Fruit fly (Drosophila melanogaster) whole organism, embryonic: ENCODE results near the gene Arc42.

Source experiments
- ATbp ChIP-seq: fragments of 200-800 bp; sonication (Bioruptor generic); optimal IDR thresholded peaks from 2 replicates; lab custom pipeline; 2017; ENCODE audit warnings: missing biosample characterization, mild to moderate bottlenecking, missing genetic modification characterization, missing genetic modification reagents
- CG10565 ChIP-seq: fragments of 200-800 bp; sonication (Bioruptor generic); optimal IDR thresholded peaks from 3 replicates; lab custom pipeline; 2016; ENCODE audit warnings: missing biosample characterization, mild to moderate bottlenecking, missing genetic modification characterization
- CG10979 ChIP-seq: fragments of 200-800 bp; sonication (Bioruptor generic); optimal IDR thresholded peaks from 2 replicates; lab custom pipeline; 2018; ENCODE audit warnings: missing biosample characterization, mild to moderate bottlenecking, missing genetic modification characterization, moderate library complexity
- CG12942 ChIP-seq: fragments of 200-800 bp; sonication (Bioruptor generic); optimal IDR thresholded peaks from 3 replicates; lab custom pipeline; 2016; ENCODE audit warnings: missing biosample characterization, missing genetic modification characterization
- CG13296 ChIP-seq: fragments of 200-800 bp; sonication (Bioruptor generic); optimal IDR thresholded peaks from 3 replicates; lab custom pipeline; 2018; ENCODE audit warnings: missing biosample characterization, mild to moderate bottlenecking, missing genetic modification characterization
- CG14014 ChIP-seq: fragments of 200-800 bp; sonication (Bioruptor generic); IDR thresholded peaks from 2 replicates; pipeline ENCODE4 v1.3.6; 2022; ENCODE audit warnings: missing biosample characterization, missing genetic modification characterization
- CG14441 ChIP-seq: fragments of 200-800 bp; sonication (Bioruptor generic); IDR thresholded peaks from 2 replicates; pipeline ENCODE4 v1.3.6; 2022; ENCODE audit warnings: missing biosample characterization, missing genetic modification characterization
- CG17385 ChIP-seq: fragments of 200-800 bp; sonication (Bioruptor generic); optimal IDR thresholded peaks from 3 replicates; lab custom pipeline; 2018; ENCODE audit warnings: missing biosample characterization, mild to moderate bottlenecking, missing genetic modification characterization
- CG17829 ChIP-seq: fragments of 200-800 bp; optimal IDR thresholded peaks from 2 replicates; lab custom pipeline; 2019; ENCODE audit warnings: missing biosample characterization, mild to moderate bottlenecking, missing genetic modification characterization, moderate library complexity
- CG2116 ChIP-seq: fragments of 200-800 bp; sonication (Bioruptor generic); optimal IDR thresholded peaks from 3 replicates; lab custom pipeline; 2018; ENCODE audit warnings: missing biosample characterization, mild to moderate bottlenecking, missing genetic modification characterization
- CG2678 ChIP-seq: fragments of 200-800 bp; sonication (Bioruptor generic); optimal IDR thresholded peaks from 3 replicates; lab custom pipeline; 2019; ENCODE audit warnings: missing biosample characterization, mild to moderate bottlenecking, missing genetic modification characterization, moderate library complexity
- CG3065 ChIP-seq: fragments of 200-800 bp; sonication (Bioruptor generic); optimal IDR thresholded peaks from 2 replicates; lab custom pipeline; 2016; ENCODE audit warnings: missing biosample characterization, missing genetic modification characterization
- CG3726 ChIP-seq: fragments of 200-800 bp; sonication (Bioruptor generic); IDR thresholded peaks from 3 replicates; pipeline ENCODE4, ENCODE4 v1.3.6; 2022; ENCODE audit warnings: missing biosample characterization, missing genetic modification characterization
- CG4820 ChIP-seq: fragments of 200-800 bp; sonication (Bioruptor generic); optimal IDR thresholded peaks from 3 replicates; lab custom pipeline; 2016; ENCODE audit warnings: missing biosample characterization, missing genetic modification characterization
- CG8281 ChIP-seq: fragments of 200-800 bp; sonication (Bioruptor generic); optimal IDR thresholded peaks from 2 replicates; lab custom pipeline; 2018; ENCODE audit warnings: missing biosample characterization, mild to moderate bottlenecking, missing genetic modification characterization, moderate library complexity
- CkIIα-i1 ChIP-seq: fragments of 200-800 bp; sonication (Bioruptor generic); IDR thresholded peaks from 2 replicates; pipeline ENCODE4 v1.3.6; 2022; ENCODE audit warnings: missing biosample characterization, missing genetic modification characterization
- Dek ChIP-seq: fragments of 200-800 bp; sonication (Bioruptor generic); optimal IDR thresholded peaks from 3 replicates; lab custom pipeline; 2019; ENCODE audit warnings: missing biosample characterization, mild to moderate bottlenecking, missing genetic modification characterization, moderate library complexity
- Dp ChIP-seq: fragments of 200-800 bp; sonication (Bioruptor generic); optimal IDR thresholded peaks from 2 replicates; lab custom pipeline; 2018; ENCODE audit warnings: missing biosample characterization, mild to moderate bottlenecking, missing genetic modification characterization, moderate library complexity
- H15 ChIP-seq: fragments of 200-800 bp; sonication (Bioruptor generic); IDR thresholded peaks from 3 replicates; pipeline ENCODE4 v1.3.6; 2022; ENCODE audit warnings: missing biosample characterization, missing genetic modification characterization
- Kr ChIP-seq: fragments of 200-800 bp; sonication (Bioruptor generic); optimal IDR thresholded peaks from 2 replicates; lab custom pipeline; 2017; ENCODE audit warnings: missing biosample characterization, mild to moderate bottlenecking, missing genetic modification characterization
- Lpt ChIP-seq: fragments of >200 bp; optimal IDR thresholded peaks from 2 replicates; lab custom pipeline; 2018; ENCODE audit warnings: missing biosample characterization, missing genetic modification characterization
- Trl ChIP-seq, 3 experiments: fragments of >200 bp in 2 of 3; fragments of 200-800 bp in 1 of 3; sonication (Bioruptor generic) in 1 of 3; optimal IDR thresholded peaks; 2 replicates in 1 of 3; 3 replicates in 2 of 3; lab custom pipeline; 2016 to 2017; ENCODE audit warnings: missing biosample characterization in 1 of 3, missing genetic modification characterization in 1 of 3
- ac ChIP-seq: fragments of 200-800 bp; sonication (Bioruptor generic); optimal IDR thresholded peaks from 3 replicates; lab custom pipeline; 2017; ENCODE audit warnings: missing biosample characterization, mild to moderate bottlenecking, missing genetic modification characterization
- aop ChIP-seq: fragments of 200-800 bp; sonication (Bioruptor generic); IDR thresholded peaks from 2 replicates; pipeline ENCODE4 v1.3.6; 2022; ENCODE audit warnings: missing biosample characterization, missing genetic modification characterization
- ase ChIP-seq: fragments of 200-800 bp; sonication (Bioruptor generic); IDR thresholded peaks from 3 replicates; pipeline ENCODE4 v1.3.6; 2022; ENCODE audit warnings: missing biosample characterization, missing genetic modification characterization
- bigmax ChIP-seq: fragments of 200-800 bp; sonication (Bioruptor generic); optimal IDR thresholded peaks from 2 replicates; lab custom pipeline; 2018; ENCODE audit warnings: missing biosample characterization, mild to moderate bottlenecking, missing genetic modification characterization
- cg ChIP-seq: fragments of 200-800 bp; sonication (Bioruptor generic); optimal IDR thresholded peaks from 3 replicates; lab custom pipeline; 2019; ENCODE audit warnings: missing biosample characterization, mild to moderate bottlenecking, missing genetic modification characterization, moderate library complexity
- corto ChIP-seq: fragments of 200-800 bp; sonication (Bioruptor generic); optimal IDR thresholded peaks from 2 replicates; lab custom pipeline; 2016; ENCODE audit warnings: missing biosample characterization, mild to moderate bottlenecking, missing genetic modification characterization, moderate library complexity
- croc ChIP-seq: fragments of 200-800 bp; sonication (Bioruptor generic); conservative IDR thresholded peaks from 3 replicates; pipeline ENCODE4 v1.3.6; 2022; ENCODE audit warnings: missing biosample characterization, missing genetic modification characterization
- cwo ChIP-seq: fragments of 200-800 bp; sonication (Bioruptor generic); optimal IDR thresholded peaks from 3 replicates; lab custom pipeline; 2017; ENCODE audit warnings: missing biosample characterization, missing genetic modification characterization, mild to moderate bottlenecking, moderate library complexity, missing genetic modification reagents
- esg ChIP-seq: fragments of 200-800 bp; sonication (Bioruptor generic); conservative IDR thresholded peaks from 2 replicates; pipeline ENCODE4 v1.3.6; 2022; ENCODE audit warnings: missing biosample characterization, missing genetic modification characterization
- exex ChIP-seq: fragments of 200-800 bp; sonication (Bioruptor generic); optimal IDR thresholded peaks from 4 replicates; lab custom pipeline; 2018; ENCODE audit warnings: missing biosample characterization, mild to moderate bottlenecking, missing genetic modification characterization, moderate library complexity
- fd102C ChIP-seq: fragments of 200-800 bp; sonication (Bioruptor generic); optimal IDR thresholded peaks from 2 replicates; lab custom pipeline; 2018; ENCODE audit warnings: missing biosample characterization, mild to moderate bottlenecking, missing genetic modification characterization, moderate library complexity
- fd96Cb ChIP-seq: fragments of 200-800 bp; sonication (Bioruptor generic); optimal IDR thresholded peaks from 2 replicates; lab custom pipeline; 2018; ENCODE audit warnings: missing biosample characterization, mild to moderate bottlenecking, missing genetic modification characterization, moderate library complexity
- grn ChIP-seq: fragments of 200-800 bp; sonication (Bioruptor generic); optimal IDR thresholded peaks from 3 replicates; lab custom pipeline; 2017; ENCODE audit warnings: missing biosample characterization, missing genetic modification characterization
- nerfin-2 ChIP-seq: fragments of 200-800 bp; sonication (Bioruptor generic); IDR thresholded peaks from 2 replicates; pipeline ENCODE4 v1.3.6; 2022; ENCODE audit warnings: missing biosample characterization, missing genetic modification characterization; ENCODE audit not compliant: partially characterized antibody
- nmo ChIP-seq: fragments of 200-800 bp; sonication (Bioruptor generic); optimal IDR thresholded peaks from 2 replicates; lab custom pipeline; 2018; ENCODE audit warnings: missing biosample characterization, mild to moderate bottlenecking, missing genetic modification characterization, moderate library complexity
- org-1 ChIP-seq: fragments of 200-800 bp; sonication (Bioruptor generic); optimal IDR thresholded peaks from 2 replicates; lab custom pipeline; 2017; ENCODE audit warnings: missing biosample characterization, missing genetic modification characterization
- pan ChIP-seq, 4 experiments: fragments of >200 bp in 3 of 4; fragments of 200-800 bp in 1 of 4; sonication (Bioruptor generic) in 1 of 4; optimal IDR thresholded peaks in 3 of 4; IDR thresholded peaks in 1 of 4; 2 replicates each; pipeline versions ENCODE4 v1.3.6 to Lab custom; 2017 to 2022; ENCODE audit warnings: missing biosample characterization in 2 of 4, missing genetic modification characterization in 2 of 4, mixed read lengths in 1 of 4
- pho ChIP-seq: fragments of 200-800 bp; sonication (Bioruptor generic); optimal IDR thresholded peaks from 2 replicates; lab custom pipeline; 2016; ENCODE audit warnings: missing biosample characterization, missing genetic modification characterization
- prd ChIP-seq, 3 experiments: fragments of >200 bp in 2 of 3; fragments of 200-800 bp in 1 of 3; sonication (Bioruptor generic) in 1 of 3; optimal IDR thresholded peaks in 2 of 3; IDR thresholded peaks in 1 of 3; 2 replicates in 2 of 3; 3 replicates in 1 of 3; pipeline versions ENCODE4 v1.3.6 to Lab custom; 2017 to 2022; ENCODE audit warnings: missing biosample characterization in 1 of 3, missing genetic modification characterization in 1 of 3
- so ChIP-seq: fragments of 200-800 bp; sonication (Bioruptor generic); IDR thresholded peaks from 3 replicates; pipeline ENCODE4 v1.3.6; 2022; ENCODE audit warnings: missing biosample characterization, missing genetic modification characterization
- sr ChIP-seq: fragments of 200-800 bp; sonication (Bioruptor generic); IDR thresholded peaks from 3 replicates; pipeline ENCODE4 v1.3.6; 2022; ENCODE audit warnings: missing biosample characterization, missing genetic modification characterization
- sug ChIP-seq: fragments of 200-800 bp; optimal IDR thresholded peaks from 2 replicates; lab custom pipeline; 2019; ENCODE audit warnings: missing biosample characterization, mild to moderate bottlenecking, missing genetic modification characterization, moderate library complexity
- tll ChIP-seq, 2 experiments: fragments of 200-800 bp in 1 of 2; fragments of >200 bp in 1 of 2; sonication (Bioruptor generic) in 1 of 2; optimal IDR thresholded peaks; 2 replicates each; lab custom pipeline; 2017 to 2019; ENCODE audit warnings: missing biosample characterization in 2 of 2, missing genetic modification characterization in 2 of 2, mild to moderate bottlenecking in 1 of 2, moderate library complexity in 1 of 2
- trh ChIP-seq: fragments of 200-800 bp; sonication (Bioruptor generic); optimal IDR thresholded peaks from 2 replicates; lab custom pipeline; 2016; ENCODE audit warnings: missing biosample characterization, missing genetic modification characterization
- wek ChIP-seq: fragments of 200-800 bp; sonication (Bioruptor generic); optimal IDR thresholded peaks from 3 replicates; lab custom pipeline; 2018; ENCODE audit warnings: missing biosample characterization, mild to moderate bottlenecking, missing genetic modification characterization, moderate library complexity
- zfh2 ChIP-seq: fragments of 200-800 bp; sonication (Bioruptor generic); optimal IDR thresholded peaks from 2 replicates; lab custom pipeline; 2016; ENCODE audit warnings: missing biosample characterization, missing genetic modification characterization

Gene Arc42

dm6 chr3R:19880431-19880939 lies 2.9 kb downstream of the Arc42 start (continued):
- TF ChIP-seq Dek (tag; lab: Kevin White, UChicago), result peak; percentile 27
- peak; percentile 15 for TF ChIP-seq CG10979
- peak; percentile 51 for TF ChIP-seq corto (GFP tag; lab: Kevin White, UChicago)
- TF ChIP-seq CG2678 (tag; lab: Kevin White, UChicago), result peak; percentile 79
- no peak for TF ChIP-seq CG3065 (GFP tag; lab: Kevin White, UChicago)
- no peak for TF ChIP-seq ase (GFP tag; lab: Robert Waterston, UW)
- TF ChIP-seq nmo (GFP tag; lab: Kevin White, UChicago), result peak; percentile 46
- TF ChIP-seq cg (GFP tag; lab: Kevin White, UChicago), result peak; percentile 85
- peak; percentile 86 for TF ChIP-seq CG13296 (GFP tag; lab: Kevin White, UChicago)
- no peak for TF ChIP-seq prd (optimal IDR thresholded peaks at IDR 0.05; lab: Kevin White, UChicago)
- TF ChIP-seq prd (GFP tag; IDR thresholded peaks at IDR 0.05; lab: Robert Waterston, UW), result peak; percentile 20; the same call in 1 of the 3 replicates
- peak; percentile 11 for TF ChIP-seq org-1
- TF ChIP-seq sug (tag; lab: Kevin White, UChicago), result peak; percentile 77
- no peak for TF ChIP-seq Dp (GFP tag; lab: Kevin White, UChicago)
- TF ChIP-seq trh (GFP tag; lab: Kevin White, UChicago), result peak; percentile 4
- no peak for TF ChIP-seq CG3726 (GFP tag; lab: Robert Waterston, UW)
- no peak for TF ChIP-seq zfh2 (GFP tag; lab: Kevin White, UChicago)
- peak; percentile 0 for TF ChIP-seq wek (GFP tag; lab: Kevin White, UChicago)
- TF ChIP-seq H15 (GFP tag; lab: Robert Waterston, UW), result no peak
- no peak for TF ChIP-seq grn (GFP tag; lab: Kevin White, UChicago)
- TF ChIP-seq Lpt (GFP tag; lab: Kevin White, UChicago), result no peak
- TF ChIP-seq sr (GFP tag; lab: Robert Waterston, UW), result peak; percentile 99
- TF ChIP-seq CG17385 (GFP tag; lab: Kevin White, UChicago), result peak; percentile 73
- peak; percentile 37 for TF ChIP-seq CG4820 (GFP tag; lab: Kevin White, UChicago)
- no peak for TF ChIP-seq Trl (optimal IDR thresholded peaks at IDR 0.05; lab: Kevin White, UChicago)
- peak; percentile 49 for TF ChIP-seq Trl (GFP tag; optimal IDR thresholded peaks at IDR 0.05; lab: Kevin White, UChicago)
- no peak for TF ChIP-seq aop (GFP tag; lab: Robert Waterston, UW)
- TF ChIP-seq fd96Cb (tag; lab: Kevin White, UChicago), result peak; percentile 1
- TF ChIP-seq CG17829 (tag; lab: Kevin White, UChicago), result peak; percentile 23
- no peak for TF ChIP-seq bigmax
- no peak for TF ChIP-seq Kr
- no peak for TF ChIP-seq nerfin-2 (GFP tag; lab: Robert Waterston, UW)
- no peak; the same call in 2 of the 3 replicates for TF ChIP-seq croc (GFP tag; lab: Robert Waterston, UW)
- no peak for TF ChIP-seq CG8281
- no peak for TF ChIP-seq CG12942 (GFP tag; lab: Kevin White, UChicago)
- peak; percentile 36 for TF ChIP-seq pho (GFP tag; lab: Kevin White, UChicago)
- TF ChIP-seq CG10565 (GFP tag; lab: Kevin White, UChicago), result no peak
- peak; percentile 54 for TF ChIP-seq ATbp (GFP tag; lab: Kevin White, UChicago)
- TF ChIP-seq fd102C, result no peak
- TF ChIP-seq so, result 0 out of 3 replicates have a peak, but pooled peaks have one; percentile 37
- TF ChIP-seq CkIIα-i1 (GFP tag; lab: Robert Waterston, UW), result no peak
- TF ChIP-seq CG14014 (GFP tag; lab: Robert Waterston, UW), result peak; percentile 24; the same call in 1 of the 2 replicates
- peak; percentile 44 for TF ChIP-seq exex
- TF ChIP-seq ac (GFP tag; lab: Kevin White, UChicago), result no peak
- TF ChIP-seq CG14441, result peak; percentile 31; the same call in 1 of the 2 replicates
- TF ChIP-seq tll (GFP tag; optimal IDR thresholded peaks at IDR 0.05; lab: Kevin White, UChicago), result no peak
- no peak; the same call in 1 of the 2 replicates for TF ChIP-seq esg (GFP tag; lab: Robert Waterston, UW)
- no peak for TF ChIP-seq pan (optimal IDR thresholded peaks at IDR 0.05; lab: Kevin White, UChicago)
- peak in 1 of 2 experiments; percentile 44 for TF ChIP-seq pan (GFP tag; optimal IDR thresholded peaks at IDR 0.05 in 1 of 2, IDR thresholded peaks at IDR 0.05 in 1 of 2)
- peak; percentile 56 for TF ChIP-seq cwo (GFP tag; lab: Kevin White, UChicago)
- TF ChIP-seq CG2116, result peak; percentile 5
